Worm (Caenorhabditis elegans) whole organism, late embryonic: ENCODE measurements around the gene Y38F1A.7.

Source experiments
- C08G9.2 ChIP-seq: sonication (generic microtip); optimal IDR thresholded peaks from 2 replicates; lab custom pipeline; 2016; ENCODE audit warnings: mild to moderate bottlenecking, missing genetic modification characterization, moderate library complexity, missing compliant biosample characterization
- C38D4.7 ChIP-seq: fragments of 200-800 bp; sonication (Bioruptor generic); optimal IDR thresholded peaks from 2 replicates; lab custom pipeline; 2018; ENCODE audit warnings: mild to moderate bottlenecking, missing genetic modification characterization, moderate library complexity, missing compliant biosample characterization
- ceh-18 ChIP-seq: sonication (generic microtip); optimal IDR thresholded peaks from 2 replicates; lab custom pipeline; 2016; ENCODE audit warnings: missing genetic modification characterization, missing compliant biosample characterization
- ceh-2 ChIP-seq: sonication (generic microtip); optimal IDR thresholded peaks from 2 replicates; lab custom pipeline; 2016; ENCODE audit warnings: missing genotype, missing genetic modification characterization, missing compliant biosample characterization
- ceh-45 ChIP-seq: fragments of 200-800 bp; sonication (Bioruptor generic); IDR thresholded peaks from 2 replicates; pipeline ENCODE4 v1.3.6; 2022; ENCODE audit warnings: missing genetic modification reagents, missing genetic modification characterization, missing compliant biosample characterization
- dve-1 ChIP-seq: sonication (generic microtip); optimal IDR thresholded peaks from 2 replicates; lab custom pipeline; 2017; ENCODE audit warnings: antibody characterized with exemption, mild to moderate bottlenecking, missing genetic modification characterization, missing compliant biosample characterization
- hlh-15 ChIP-seq: sonication (generic microtip); optimal IDR thresholded peaks from 2 replicates; lab custom pipeline; 2016; ENCODE audit warnings: missing genetic modification characterization, missing compliant biosample characterization
- madf-2 ChIP-seq: sonication (generic microtip); optimal IDR thresholded peaks from 2 replicates; lab custom pipeline; 2017; ENCODE audit warnings: missing genetic modification characterization, missing compliant biosample characterization
- nfya-1 ChIP-seq: sonication (generic microtip); optimal IDR thresholded peaks from 2 replicates; lab custom pipeline; 2017; ENCODE audit warnings: missing genetic modification characterization, mild to moderate bottlenecking, missing compliant biosample characterization, antibody characterized with exemption, moderate library complexity
- pha-4 ChIP-seq: fragments of 150-350 bp; optimal IDR thresholded peaks from 2 replicates; lab custom pipeline; 2018; ENCODE audit warnings: missing biosample characterization, missing genetic modification reagents, missing genetic modification characterization

DNA sequence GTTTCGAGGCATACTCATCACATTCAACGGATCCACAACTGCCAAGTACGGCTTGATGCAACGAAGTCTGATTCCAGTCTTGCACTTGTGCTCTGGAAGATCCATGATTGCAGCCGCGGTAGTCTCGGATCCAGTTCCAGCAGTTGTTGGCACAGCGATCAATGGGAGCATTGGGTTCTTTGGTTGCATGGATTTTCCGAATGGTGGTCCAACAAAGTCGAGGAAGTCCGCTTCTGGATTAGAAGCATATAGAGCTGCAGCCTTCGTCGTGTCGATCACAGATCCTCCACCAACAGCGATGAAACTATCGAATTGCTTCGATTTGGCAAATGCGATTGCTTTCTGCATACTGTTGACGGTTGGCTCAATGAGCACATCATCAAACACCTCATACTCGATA lies 2.3 kb downstream of the Y38F1A.7 start:
- TF ChIP-seq pha-4 (tag; lab: Kevin White, UChicago) (no peak), madf-2 (no peak), hlh-15 (no peak), C38D4.7 (no peak), ceh-2 (tag; lab: Kevin White, UChicago) (no peak), ceh-45 (GFP tag; lab: Robert Waterston, UW) (no peak), nfya-1 (no peak), C08G9.2 (no peak), ceh-18 (tag; lab: Kevin White, UChicago) (no peak), dve-1 (tag; lab: Kevin White, UChicago) (no peak)
